Worm (Caenorhabditis elegans): ENCODE data around the gene ins-8.
A peak's percentile ranks its signal among the peaks of the same experiment; 100 is the strongest.
"Not testable (repeated sequence)": the region's sequence is repeated elsewhere in the genome, so short reads cannot be mapped to it uniquely, and the experiment has no call there.

ins-8 gene

ce11 chrIV:9697869-9698268 is 17.1 kb upstream of the ins-8 start:
- no peak for TF ChIP-seq dao-5 (tag; optimal IDR thresholded peaks at IDR 0.05)
- TF ChIP-seq W03F9.2 (tag; optimal IDR thresholded peaks at IDR 0.05) = no peak
- no peak for TF ChIP-seq him-1 (tag; optimal IDR thresholded peaks at IDR 0.05)

ce11 chrIV:9696513-9696912 is 15.8 kb upstream of the ins-8 start:
- TF ChIP-seq W03F9.2 (tag; optimal IDR thresholded peaks at IDR 0.05) (no peak), him-1 (tag; optimal IDR thresholded peaks at IDR 0.05) (no peak), dao-5 (tag; optimal IDR thresholded peaks at IDR 0.05) (no peak)

- no peak for TF ChIP-seq W03F9.2 (tag; optimal IDR thresholded peaks at IDR 0.05)
- no peak for TF ChIP-seq him-1 (tag; optimal IDR thresholded peaks at IDR 0.05)
- TF ChIP-seq dao-5 (tag; optimal IDR thresholded peaks at IDR 0.05) = no peak
Observed at ce11 chrIV:9692874-9693273, 12.1 kb upstream of the ins-8 start, which contains the start of gene twk-9. twk-9 (plus strand) TSS chrIV:9693174.

- no peak for TF ChIP-seq W03F9.2 (tag; optimal IDR thresholded peaks at IDR 0.05)
- TF ChIP-seq him-1 (tag; optimal IDR thresholded peaks at IDR 0.05) = no peak
- no peak for TF ChIP-seq dao-5 (tag; optimal IDR thresholded peaks at IDR 0.05)
Observed at ce11 chrIV:9690644-9691043, 9.9 kb upstream of the ins-8 start, which contains the start of gene sdz-36. sdz-36 (plus strand) TSS chrIV:9690944.

ce11 chrIV:9688715-9689114 is 8.0 kb upstream of the ins-8 start, which contains the start of gene msp-76:
msp-76 (plus strand) TSS chrIV:9689015.
- not testable (repeated sequence) for TF ChIP-seq W03F9.2, dao-5, him-1 (tag; optimal IDR thresholded peaks at IDR 0.05)

ce11 chrIV:9683433-9683832 is 2.7 kb upstream of the ins-8 start, which contains the start of the genes htas-1 and ZK1251.3:
htas-1 (minus strand) TSS chrIV:9683533.
ZK1251.3 (plus strand) TSS chrIV:9683658.
- no peak for TF ChIP-seq W03F9.2 (tag; optimal IDR thresholded peaks at IDR 0.05)
- no peak for TF ChIP-seq him-1 (tag; optimal IDR thresholded peaks at IDR 0.05)
- no peak for TF ChIP-seq dao-5 (tag; optimal IDR thresholded peaks at IDR 0.05)

ce11 chrIV:9682514-9682913 is 1.8 kb upstream of the ins-8 start, which contains the start of gene ins-7:
ins-7 (minus strand) TSS chrIV:9682845.
- TF ChIP-seq him-1 (tag; optimal IDR thresholded peaks at IDR 0.05) (no peak), dao-5 (tag; optimal IDR thresholded peaks at IDR 0.05) (no peak), W03F9.2 (tag; optimal IDR thresholded peaks at IDR 0.05) (no peak)

ce11 chrIV:9679296-9679695 is 1.4 kb downstream of the ins-8 start:
- TF ChIP-seq him-1 (tag; optimal IDR thresholded peaks at IDR 0.05) (no peak), dao-5 (tag; optimal IDR thresholded peaks at IDR 0.05) (no peak), W03F9.2 (tag; optimal IDR thresholded peaks at IDR 0.05) (no peak)

ce11 chrIV:9678007-9678406 is 2.7 kb downstream of the ins-8 start:
- no peak for TF ChIP-seq him-1 (tag; optimal IDR thresholded peaks at IDR 0.05)
- TF ChIP-seq W03F9.2 (tag; optimal IDR thresholded peaks at IDR 0.05) = no peak
- TF ChIP-seq dao-5 (tag; optimal IDR thresholded peaks at IDR 0.05) = no peak

ce11 chrIV:9677226-9677992 is 3.3 kb downstream of the ins-8 start:
- TF ChIP-seq W03F9.2 (tag; optimal IDR thresholded peaks at IDR 0.05) (peak; percentile 49), dao-5 (tag; optimal IDR thresholded peaks at IDR 0.05) (no peak), him-1 (tag; optimal IDR thresholded peaks at IDR 0.05) (peak; percentile 1)

ce11 chrIV:9676535-9676934 is 4.2 kb downstream of the ins-8 start:
- TF ChIP-seq dao-5 (tag; optimal IDR thresholded peaks at IDR 0.05) (no peak), him-1 (tag; optimal IDR thresholded peaks at IDR 0.05) (no peak), W03F9.2 (tag; optimal IDR thresholded peaks at IDR 0.05) (no peak)

ce11 chrIV:9675572-9675971 is 5.2 kb downstream of the ins-8 start, which contains the start of gene nhr-34:
nhr-34 (minus strand) TSS chrIV:9675672.
- TF ChIP-seq W03F9.2 (tag; optimal IDR thresholded peaks at IDR 0.05) (no peak), him-1 (tag; optimal IDR thresholded peaks at IDR 0.05) (no peak), dao-5 (tag; optimal IDR thresholded peaks at IDR 0.05) (no peak)

- TF ChIP-seq him-1 (tag; optimal IDR thresholded peaks at IDR 0.05) (no peak), W03F9.2 (tag; optimal IDR thresholded peaks at IDR 0.05) (no peak), dao-5 (tag; optimal IDR thresholded peaks at IDR 0.05) (no peak)
Observed at ce11 chrIV:9673683-9674336, 6.9 kb downstream of the ins-8 start.

ce11 chrIV:9673206-9673605 is 7.5 kb downstream of the ins-8 start:
- TF ChIP-seq W03F9.2 (tag; optimal IDR thresholded peaks at IDR 0.05) (no peak), him-1 (tag; optimal IDR thresholded peaks at IDR 0.05) (no peak), dao-5 (tag; optimal IDR thresholded peaks at IDR 0.05) (no peak)
